Worm (Caenorhabditis elegans): ENCODE data around the gene C29E4.17.

DNA sequence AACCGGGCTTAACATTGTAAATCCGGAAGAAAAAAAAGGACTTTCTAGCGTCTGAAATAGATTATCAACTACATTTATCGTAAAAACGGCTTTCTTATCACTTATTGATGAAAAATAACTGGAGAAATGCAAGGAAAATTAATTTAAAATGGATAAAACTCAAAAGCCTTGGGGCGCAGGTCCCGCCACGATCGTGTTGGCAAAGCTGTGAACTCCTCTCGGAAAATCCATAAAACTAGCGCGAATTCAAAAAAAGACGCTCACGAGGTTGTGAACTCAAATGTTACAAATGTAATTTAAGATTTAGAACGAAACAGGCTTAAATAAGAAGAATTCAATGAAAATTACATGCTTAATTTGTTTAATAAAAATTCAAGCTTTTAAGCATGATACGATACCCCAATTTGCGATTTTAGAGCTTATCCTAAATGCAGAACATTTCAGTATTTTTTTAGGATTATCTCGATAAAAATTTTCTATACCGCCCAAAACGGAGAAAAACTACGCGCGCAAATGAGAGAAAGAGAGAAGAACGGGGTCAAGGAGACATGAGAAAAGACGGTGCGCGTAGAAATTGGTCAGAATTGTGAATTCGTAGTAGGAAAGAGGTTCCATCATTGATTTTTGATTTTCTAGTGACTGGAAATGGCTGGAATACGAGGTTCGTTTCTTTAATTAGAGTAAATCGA is 29.9 kb downstream of the C29E4.17 start, which contains the start of gene C29E4.15:
- peak; percentile 37 for TF ChIP-seq xbp-1 (tag; optimal IDR thresholded peaks at IDR 0.05)
- TF ChIP-seq zag-1 (tag; optimal IDR thresholded peaks at IDR 0.05): no peak
- peak; percentile 47 for TF ChIP-seq swsn-7 (tag; optimal IDR thresholded peaks at IDR 0.05)
- TF ChIP-seq unc-62 (GFP tag; optimal IDR thresholded peaks at IDR 0.05): no peak
- TF ChIP-seq fkh-10 (GFP tag; optimal IDR thresholded peaks at IDR 0.05): no peak
- TF ChIP-seq nhr-77 (tag; optimal IDR thresholded peaks at IDR 0.05): no peak
- no peak for TF ChIP-seq lin-13 (GFP tag; optimal IDR thresholded peaks at IDR 0.05)
- no peak for TF ChIP-seq nhr-11 (tag; optimal IDR thresholded peaks at IDR 0.05)
- TF ChIP-seq C34B4.2 (tag; optimal IDR thresholded peaks at IDR 0.05): no peak
- no peak for TF ChIP-seq C04F5.9 (tag; optimal IDR thresholded peaks at IDR 0.05)

Measured in whole organism, L1 larva.